Worm (Caenorhabditis elegans) whole organism, L2 larva: ENCODE data around the gene F23A7.3.

Experiments
- C34F6.9 ChIP-seq: fragments of 150-350 bp; optimal IDR thresholded peaks from 2 replicates; lab custom pipeline; 2014; ENCODE audit warnings: missing biosample characterization, missing genetic modification characterization
- R02D3.7 ChIP-seq: fragments of 150-350 bp; optimal IDR thresholded peaks from 2 replicates; lab custom pipeline; 2014; ENCODE audit warnings: missing biosample characterization, missing genetic modification characterization
- Y55F3AM.14 ChIP-seq: fragments of 200-800 bp; sonication (Bioruptor generic); optimal IDR thresholded peaks from 2 replicates; lab custom pipeline; 2018; ENCODE audit warnings: mild to moderate bottlenecking, missing genetic modification characterization, missing compliant biosample characterization
- ZK546.5 ChIP-seq: sonication (generic microtip); optimal IDR thresholded peaks from 2 replicates; lab custom pipeline; 2017; ENCODE audit warnings: missing biosample characterization, missing genetic modification characterization
- alr-1 ChIP-seq: fragments of 150-350 bp; optimal IDR thresholded peaks from 2 replicates; lab custom pipeline; 2014; ENCODE audit warnings: missing biosample characterization, missing genetic modification characterization
- aly-2 ChIP-seq: fragments of 150-350 bp; optimal IDR thresholded peaks from 2 replicates; lab custom pipeline; 2014; ENCODE audit warnings: missing biosample characterization, missing genetic modification characterization
- blmp-1 ChIP-seq: sonication (generic microtip); optimal IDR thresholded peaks from 2 replicates; lab custom pipeline; 2017; ENCODE audit warnings: missing genetic modification characterization, mild to moderate bottlenecking, missing compliant biosample characterization, antibody characterized with exemption, moderate library complexity; ENCODE audit not compliant: insufficient read depth
- ceh-16 ChIP-seq: fragments of 150-350 bp; optimal IDR thresholded peaks from 2 replicates; lab custom pipeline; 2014; ENCODE audit warnings: missing biosample characterization, missing genetic modification characterization
- ceh-82 ChIP-seq: fragments of 150-350 bp; optimal IDR thresholded peaks from 2 replicates; lab custom pipeline; 2014; ENCODE audit warnings: missing biosample characterization, missing genetic modification characterization
- crh-2 ChIP-seq: sonication (generic microtip); optimal IDR thresholded peaks from 2 replicates; lab custom pipeline; 2017; ENCODE audit warnings: missing biosample characterization, missing genetic modification characterization
- dmd-4 ChIP-seq: sonication (generic microtip); optimal IDR thresholded peaks from 2 replicates; lab custom pipeline; 2017; ENCODE audit warnings: missing biosample characterization, missing genetic modification characterization
- egl-27 ChIP-seq: sonication (generic microtip); optimal IDR thresholded peaks from 3 replicates; lab custom pipeline; 2017; ENCODE audit warnings: missing biosample characterization, missing genetic modification reagents, missing genetic modification characterization
- elt-1 ChIP-seq: fragments of 150-350 bp; optimal IDR thresholded peaks from 2 replicates; lab custom pipeline; 2014; ENCODE audit warnings: missing biosample characterization, missing genetic modification characterization
- elt-3 ChIP-seq: sonication (generic microtip); optimal IDR thresholded peaks from 2 replicates; lab custom pipeline; 2017; ENCODE audit warnings: missing biosample characterization, missing genetic modification characterization
- lin-11 ChIP-seq: fragments of 150-350 bp; sonication (generic microtip); optimal IDR thresholded peaks from 2 replicates; lab custom pipeline; 2014; ENCODE audit warnings: missing biosample characterization, missing genetic modification characterization, inconsistent platforms, mixed read lengths
- lin-13 ChIP-seq: fragments of 150-350 bp; optimal IDR thresholded peaks from 2 replicates; lab custom pipeline; 2014; ENCODE audit warnings: missing biosample characterization, missing genetic modification reagents, missing genetic modification characterization
- lin-39 ChIP-seq: fragments of 150-350 bp; optimal IDR thresholded peaks from 2 replicates; lab custom pipeline; 2014; ENCODE audit warnings: missing biosample characterization, missing genetic modification reagents, missing genetic modification characterization
- lsy-2 ChIP-seq, 2 experiments: fragments of 150-350 bp in 1 of 2; sonication (generic microtip) in 1 of 2; optimal IDR thresholded peaks; 2 replicates each; lab custom pipeline; 2014 to 2017; ENCODE audit warnings: missing biosample characterization in 2 of 2, missing genetic modification characterization in 2 of 2
- mab-5 ChIP-seq: fragments of 150-350 bp; optimal IDR thresholded peaks from 2 replicates; lab custom pipeline; 2014; ENCODE audit warnings: missing biosample characterization, missing genetic modification characterization
- mbf-1 ChIP-seq: sonication (generic microtip); optimal IDR thresholded peaks from 2 replicates; lab custom pipeline; 2017; ENCODE audit warnings: missing biosample characterization, missing genetic modification characterization
- mdl-1 ChIP-seq, 2 experiments: fragments of 150-350 bp in 1 of 2; sonication (generic microtip) in 1 of 2; optimal IDR thresholded peaks; 2 replicates each; lab custom pipeline; 2017; ENCODE audit warnings: missing biosample characterization in 2 of 2, missing genetic modification characterization in 2 of 2
- nhr-11 ChIP-seq: fragments of 150-350 bp; optimal IDR thresholded peaks from 2 replicates; lab custom pipeline; 2014; ENCODE audit warnings: missing biosample characterization, missing genetic modification characterization
- nhr-12 ChIP-seq: fragments of 150-350 bp; optimal IDR thresholded peaks from 2 replicates; lab custom pipeline; 2014; ENCODE audit warnings: missing biosample characterization, missing genetic modification characterization
- nhr-129 ChIP-seq: fragments of 150-350 bp; optimal IDR thresholded peaks from 2 replicates; lab custom pipeline; 2014; ENCODE audit warnings: missing biosample characterization, missing genetic modification characterization
- nhr-23 ChIP-seq: fragments of 150-350 bp; optimal IDR thresholded peaks from 2 replicates; lab custom pipeline; 2014; ENCODE audit warnings: missing biosample characterization, missing genetic modification reagents, missing genetic modification characterization
- nhr-25 ChIP-seq: fragments of 150-350 bp; sonication (generic microtip); optimal IDR thresholded peaks from 3 replicates; lab custom pipeline; 2014; ENCODE audit warnings: missing biosample characterization, missing genetic modification characterization
- nhr-6 ChIP-seq: fragments of 150-350 bp; optimal IDR thresholded peaks from 2 replicates; lab custom pipeline; 2014; ENCODE audit warnings: missing biosample characterization, missing genetic modification characterization
- nhr-77 ChIP-seq: fragments of 150-350 bp; optimal IDR thresholded peaks from 2 replicates; lab custom pipeline; 2014; ENCODE audit warnings: missing biosample characterization, missing genetic modification characterization
- peb-1 ChIP-seq: fragments of 150-350 bp; optimal IDR thresholded peaks from 2 replicates; lab custom pipeline; 2014; ENCODE audit warnings: missing biosample characterization, missing genetic modification characterization
- sem-4 ChIP-seq: fragments of 150-350 bp; optimal IDR thresholded peaks from 2 replicates; lab custom pipeline; 2014; ENCODE audit warnings: missing biosample characterization, missing genetic modification reagents, missing genetic modification characterization
- sma-3 ChIP-seq: sonication (generic microtip); optimal IDR thresholded peaks from 2 replicates; lab custom pipeline; 2016; ENCODE audit warnings: missing genetic modification reagents, missing genetic modification characterization, missing compliant biosample characterization
- sma-9 ChIP-seq, 2 experiments: fragments of 150-350 bp in 1 of 2; sonication (generic microtip) in 1 of 2; optimal IDR thresholded peaks; 2 replicates each; lab custom pipeline; 2014 to 2016; ENCODE audit warnings: missing genetic modification characterization in 2 of 2, mild to moderate bottlenecking in 1 of 2, missing biosample characterization in 1 of 2, missing compliant biosample characterization in 1 of 2, missing genetic modification reagents in 1 of 2, moderate library complexity in 1 of 2
- snpc-4 ChIP-seq: fragments of 150-350 bp; optimal IDR thresholded peaks from 2 replicates; lab custom pipeline; 2014; ENCODE audit warnings: missing biosample characterization, missing genetic modification characterization
- unc-39 ChIP-seq: fragments of 150-350 bp; optimal IDR thresholded peaks from 2 replicates; lab custom pipeline; 2014; ENCODE audit warnings: missing biosample characterization, missing genetic modification characterization
- unc-55 ChIP-seq: fragments of 150-350 bp; sonication (generic microtip); optimal IDR thresholded peaks from 3 replicates; lab custom pipeline; 2014; ENCODE audit warnings: missing biosample characterization, missing genetic modification reagents, missing genetic modification characterization
- unc-62 ChIP-seq: fragments of 150-350 bp; optimal IDR thresholded peaks from 2 replicates; lab custom pipeline; 2014; ENCODE audit warnings: missing biosample characterization, missing genetic modification reagents, missing genetic modification characterization
- zag-1 ChIP-seq: fragments of 150-350 bp; optimal IDR thresholded peaks from 2 replicates; lab custom pipeline; 2014; ENCODE audit warnings: missing biosample characterization, missing genetic modification characterization
- ztf-11 ChIP-seq: sonication (generic microtip); optimal IDR thresholded peaks from 2 replicates; lab custom pipeline; 2017; ENCODE audit warnings: missing biosample characterization, missing genetic modification characterization

The F23A7.3 gene

DNA sequence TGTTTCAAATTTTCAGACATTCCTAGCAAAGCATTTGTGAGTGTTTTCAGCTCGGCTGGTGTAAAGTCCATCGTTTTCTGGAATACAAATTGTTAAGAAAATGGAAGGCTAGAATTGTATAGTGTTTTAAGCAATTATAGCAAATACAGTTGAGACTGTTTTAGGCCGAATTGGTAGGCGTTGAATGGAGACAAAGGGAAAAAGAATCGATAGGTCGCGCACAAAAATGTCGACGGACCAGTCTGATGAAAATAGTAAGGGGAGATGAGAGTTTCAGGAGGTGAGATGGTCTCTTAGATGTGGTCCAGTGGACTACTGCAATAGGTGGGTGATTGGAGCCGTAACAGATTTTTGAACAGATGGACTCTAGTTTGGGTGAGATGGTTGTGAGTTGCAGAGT lies 20.8 kb downstream of the F23A7.3 start:
- TF ChIP-seq lsy-2 (tag; optimal IDR thresholded peaks at IDR 0.05; lab: Kevin White, UChicago), result no peak
- TF ChIP-seq crh-2 (tag; lab: Kevin White, UChicago), result no peak
- TF ChIP-seq nhr-25, result no peak
- no peak for TF ChIP-seq sma-3 (GFP tag; lab: Kevin White, UChicago)
- TF ChIP-seq lin-39 (tag; lab: Kevin White, UChicago), result no peak
- TF ChIP-seq ztf-11 (tag; lab: Kevin White, UChicago), result no peak
- no peak for TF ChIP-seq zag-1
- TF ChIP-seq sem-4 (tag; lab: Kevin White, UChicago), result no peak
- TF ChIP-seq ceh-16 (tag; lab: Kevin White, UChicago), result no peak
- no peak for TF ChIP-seq aly-2
- no peak for TF ChIP-seq lin-13 (GFP tag; lab: Kevin White, UChicago)
- no peak for TF ChIP-seq ZK546.5 (tag; lab: Kevin White, UChicago)
- TF ChIP-seq mbf-1 (tag; lab: Kevin White, UChicago), result no peak
- no peak for TF ChIP-seq dmd-4 (tag; lab: Kevin White, UChicago)
- no peak for TF ChIP-seq C34F6.9 (tag; lab: Kevin White, UChicago)
- no peak for TF ChIP-seq Y55F3AM.14 (GFP tag; lab: Kevin White, UChicago)
- TF ChIP-seq alr-1, result no peak
- TF ChIP-seq mab-5, result no peak
- no peak for TF ChIP-seq nhr-11 (tag; lab: Kevin White, UChicago)

ce11 chrX:16243129-16243528 lies 23.3 kb downstream of the F23A7.3 start:
- TF ChIP-seq nhr-25 (no peak), nhr-77 (no peak)

ce11 chrX:16244764-16245244 lies 25.0 kb downstream of the F23A7.3 start, which contains the start of gene W10G6.1:
TSS of gene W10G6.1 (plus strand) at chrX:16245194.
- TF ChIP-seq mdl-1 (tag; optimal IDR thresholded peaks at IDR 0.05; lab: Kevin White, UChicago) (no peak), nhr-12 (no peak), nhr-6 (tag; lab: Kevin White, UChicago) (no peak), nhr-77 (no peak), mbf-1 (tag; lab: Kevin White, UChicago) (no peak), aly-2 (no peak), nhr-11 (tag; lab: Kevin White, UChicago) (no peak), ztf-11 (tag; lab: Kevin White, UChicago) (no peak), sma-9 (GFP tag; optimal IDR thresholded peaks at IDR 0.05; lab: Kevin White, UChicago) (no peak), sma-9 (tag; optimal IDR thresholded peaks at IDR 0.05; lab: Kevin White, UChicago) (no peak), ZK546.5 (tag; lab: Kevin White, UChicago) (no peak), alr-1 (no peak), R02D3.7 (tag; lab: Kevin White, UChicago) (no peak), elt-1 (tag; lab: Kevin White, UChicago) (no peak), dmd-4 (tag; lab: Kevin White, UChicago) (no peak), mab-5 (no peak), blmp-1 (tag; lab: Kevin White, UChicago) (no peak), unc-55 (GFP tag; lab: Kevin White, UChicago) (no peak)

ce11 chrX:16250679-16251078 lies 30.9 kb downstream of the F23A7.3 start, which contains the start of gene W10G6.6:
TSS of gene W10G6.6 (minus strand) at chrX:16250779.
- no peak for TF ChIP-seq C34F6.9 (tag; lab: Kevin White, UChicago)
- TF ChIP-seq zag-1, result no peak
- no peak for TF ChIP-seq egl-27 (tag; lab: Kevin White, UChicago)
- no peak for TF ChIP-seq ZK546.5 (tag; lab: Kevin White, UChicago)

- no peak for TF ChIP-seq unc-39 (tag; lab: Kevin White, UChicago)
- no peak for TF ChIP-seq elt-3 (tag; lab: Kevin White, UChicago)
- TF ChIP-seq lin-11, result no peak
- no peak for TF ChIP-seq sma-3 (GFP tag; lab: Kevin White, UChicago)
- TF ChIP-seq crh-2 (tag; lab: Kevin White, UChicago), result no peak
- no peak for TF ChIP-seq sma-9 (GFP tag; optimal IDR thresholded peaks at IDR 0.05; lab: Kevin White, UChicago)
- TF ChIP-seq sma-9 (tag; optimal IDR thresholded peaks at IDR 0.05; lab: Kevin White, UChicago), result no peak
- no peak for TF ChIP-seq blmp-1 (tag; lab: Kevin White, UChicago)
- TF ChIP-seq unc-62 (GFP tag; lab: Kevin White, UChicago), result no peak
- no peak for TF ChIP-seq egl-27 (tag; lab: Kevin White, UChicago)
- TF ChIP-seq mbf-1 (tag; lab: Kevin White, UChicago), result no peak
- TF ChIP-seq snpc-4, result no peak
- no peak for TF ChIP-seq Y55F3AM.14 (GFP tag; lab: Kevin White, UChicago)
- TF ChIP-seq peb-1 (tag; lab: Kevin White, UChicago), result no peak
- TF ChIP-seq nhr-12, result no peak
- no peak for TF ChIP-seq ceh-82
- no peak for TF ChIP-seq aly-2
- no peak for TF ChIP-seq nhr-23
- no peak for TF ChIP-seq nhr-129 (tag; lab: Kevin White, UChicago)
- TF ChIP-seq R02D3.7 (tag; lab: Kevin White, UChicago), result no peak
These were observed 38.7 kb downstream of the F23A7.3 start for ce11 chrX:16258503-16258902.
